Worm (Caenorhabditis elegans) whole organism, mixed stage, embryonic: Measurements from ENCODE around the gene vang-1.

Source experiments
- M03D4.4 ChIP-seq: sonication (generic microtip); optimal IDR thresholded peaks from 2 replicates; lab custom pipeline; 2017; ENCODE audit warnings: mild to moderate bottlenecking, missing genetic modification characterization, missing compliant biosample characterization
- bed-3 ChIP-seq: fragments of 200-800 bp; sonication (Bioruptor generic); optimal IDR thresholded peaks from 3 replicates; lab custom pipeline; 2018; ENCODE audit warnings: mild to moderate bottlenecking, missing genetic modification characterization, moderate library complexity, missing compliant biosample characterization
- blmp-1 ChIP-seq: fragments of 150-350 bp; optimal IDR thresholded peaks from 2 replicates; lab custom pipeline; 2014; ENCODE audit warnings: missing biosample characterization, missing genetic modification characterization
- ceh-39 ChIP-seq: fragments of 150-350 bp; optimal IDR thresholded peaks from 2 replicates; lab custom pipeline; 2014; ENCODE audit warnings: missing biosample characterization, missing genetic modification characterization
- ceh-43 ChIP-seq: fragments of 200-800 bp; sonication (Bioruptor generic); optimal IDR thresholded peaks from 2 replicates; lab custom pipeline; 2018; ENCODE audit warnings: mild to moderate bottlenecking, missing genetic modification characterization, moderate library complexity, missing compliant biosample characterization
- ceh-83 ChIP-seq: fragments of 200-800 bp; sonication (Bioruptor generic); optimal IDR thresholded peaks from 2 replicates; lab custom pipeline; 2018; ENCODE audit warnings: mild to moderate bottlenecking, missing genetic modification characterization, missing compliant biosample characterization
- ces-1 ChIP-seq: fragments of 150-350 bp; optimal IDR thresholded peaks from 2 replicates; lab custom pipeline; 2014; ENCODE audit warnings: missing biosample characterization, missing genetic modification reagents, missing genetic modification characterization
- cnd-1 ChIP-seq: fragments of 200-800 bp; sonication (Bioruptor generic); optimal IDR thresholded peaks from 2 replicates; lab custom pipeline; 2018; ENCODE audit warnings: mild to moderate bottlenecking, missing genetic modification characterization, missing compliant biosample characterization
- drap-1 ChIP-seq: fragments of 200-800 bp; sonication (Bioruptor generic); optimal IDR thresholded peaks from 3 replicates; lab custom pipeline; 2018; ENCODE audit warnings: mild to moderate bottlenecking, missing genetic modification characterization, missing compliant biosample characterization
- elt-1 ChIP-seq: sonication (generic microtip); optimal IDR thresholded peaks from 2 replicates; lab custom pipeline; 2017; ENCODE audit warnings: missing genetic modification characterization, mild to moderate bottlenecking, missing compliant biosample characterization, antibody characterized with exemption, moderate library complexity, borderline replicate concordance; ENCODE audit not compliant: insufficient read depth
- elt-3 ChIP-seq: fragments of 150-350 bp; optimal IDR thresholded peaks from 2 replicates; lab custom pipeline; 2014; ENCODE audit warnings: missing biosample characterization, missing genetic modification characterization
- flh-1 ChIP-seq: fragments of 200-800 bp; sonication (Bioruptor generic); optimal IDR thresholded peaks from 2 replicates; lab custom pipeline; 2018; ENCODE audit warnings: mild to moderate bottlenecking, missing genetic modification characterization, moderate library complexity, missing compliant biosample characterization
- ham-2 ChIP-seq: fragments of 200-800 bp; sonication (Bioruptor generic); optimal IDR thresholded peaks from 2 replicates; lab custom pipeline; 2018; ENCODE audit warnings: mild to moderate bottlenecking, missing genetic modification characterization, missing compliant biosample characterization
- hlh-1 ChIP-seq: fragments of 150-350 bp; optimal IDR thresholded peaks from 2 replicates; lab custom pipeline; 2014; ENCODE audit warnings: missing biosample characterization, missing genetic modification reagents, missing genetic modification characterization
- lin-13 ChIP-seq: fragments of 150-350 bp; optimal IDR thresholded peaks from 2 replicates; lab custom pipeline; 2014; ENCODE audit warnings: missing biosample characterization, missing genetic modification characterization
- lin-32 ChIP-seq: fragments of 200-800 bp; sonication (Bioruptor generic); optimal IDR thresholded peaks from 2 replicates; lab custom pipeline; 2018; ENCODE audit warnings: mild to moderate bottlenecking, missing genetic modification characterization, missing compliant biosample characterization
- lsy-2 ChIP-seq: fragments of 150-350 bp; optimal IDR thresholded peaks from 2 replicates; lab custom pipeline; 2014; ENCODE audit warnings: missing biosample characterization, missing genetic modification characterization
- mab-5 ChIP-seq: fragments of 150-350 bp; optimal IDR thresholded peaks from 2 replicates; lab custom pipeline; 2014; ENCODE audit warnings: missing biosample characterization, missing genetic modification characterization
- mep-1 ChIP-seq: fragments of 150-350 bp; optimal IDR thresholded peaks from 2 replicates; lab custom pipeline; 2017; ENCODE audit warnings: missing biosample characterization, missing genetic modification reagents, missing genetic modification characterization, inconsistent platforms
- mls-2 ChIP-seq: sonication (generic microtip); optimal IDR thresholded peaks from 2 replicates; lab custom pipeline; 2016; ENCODE audit warnings: mild to moderate bottlenecking, missing genetic modification characterization, moderate library complexity, missing compliant biosample characterization
- nhr-2 ChIP-seq: fragments of 150-350 bp; optimal IDR thresholded peaks from 2 replicates; lab custom pipeline; 2014; ENCODE audit warnings: missing biosample characterization, missing genetic modification characterization
- nhr-28 ChIP-seq: fragments of 150-350 bp; optimal IDR thresholded peaks from 2 replicates; lab custom pipeline; 2014; ENCODE audit warnings: missing biosample characterization, missing genetic modification characterization
- nhr-76 ChIP-seq: sonication (generic microtip); optimal IDR thresholded peaks from 2 replicates; lab custom pipeline; 2017; ENCODE audit warnings: missing biosample characterization, missing genetic modification characterization
- pha-4 ChIP-seq: fragments of 150-350 bp; optimal IDR thresholded peaks from 2 replicates; lab custom pipeline; 2018; ENCODE audit warnings: missing biosample characterization, missing genetic modification reagents, missing genetic modification characterization
- sptf-1 ChIP-seq: sonication (generic microtip); optimal IDR thresholded peaks from 2 replicates; lab custom pipeline; 2017; ENCODE audit warnings: mild to moderate bottlenecking, missing genetic modification characterization, moderate library complexity, missing compliant biosample characterization
- tbx-8 ChIP-seq: fragments of 200-800 bp; sonication (Bioruptor generic); optimal IDR thresholded peaks from 2 replicates; lab custom pipeline; 2018; ENCODE audit warnings: mild to moderate bottlenecking, missing genetic modification characterization, moderate library complexity, missing compliant biosample characterization
- unc-120 ChIP-seq: sonication (generic microtip); optimal IDR thresholded peaks from 2 replicates; lab custom pipeline; 2017; ENCODE audit warnings: missing genetic modification characterization, missing compliant biosample characterization; ENCODE audit not compliant: poor library complexity, severe bottlenecking
- unc-39 ChIP-seq: fragments of 150-350 bp; optimal IDR thresholded peaks from 2 replicates; lab custom pipeline; 2014; ENCODE audit warnings: missing biosample characterization, missing genetic modification characterization
- unc-62 ChIP-seq: fragments of 150-350 bp; optimal IDR thresholded peaks from 2 replicates; lab custom pipeline; 2014; ENCODE audit warnings: missing biosample characterization, missing genetic modification reagents, missing genetic modification characterization
- zip-8 ChIP-seq: fragments of 150-350 bp; optimal IDR thresholded peaks from 2 replicates; lab custom pipeline; 2014; ENCODE audit warnings: missing biosample characterization, missing genetic modification characterization
- ztf-11 ChIP-seq: fragments of 150-350 bp; optimal IDR thresholded peaks from 2 replicates; lab custom pipeline; 2014; ENCODE audit warnings: missing biosample characterization, missing genetic modification characterization

Gene vang-1

DNA sequence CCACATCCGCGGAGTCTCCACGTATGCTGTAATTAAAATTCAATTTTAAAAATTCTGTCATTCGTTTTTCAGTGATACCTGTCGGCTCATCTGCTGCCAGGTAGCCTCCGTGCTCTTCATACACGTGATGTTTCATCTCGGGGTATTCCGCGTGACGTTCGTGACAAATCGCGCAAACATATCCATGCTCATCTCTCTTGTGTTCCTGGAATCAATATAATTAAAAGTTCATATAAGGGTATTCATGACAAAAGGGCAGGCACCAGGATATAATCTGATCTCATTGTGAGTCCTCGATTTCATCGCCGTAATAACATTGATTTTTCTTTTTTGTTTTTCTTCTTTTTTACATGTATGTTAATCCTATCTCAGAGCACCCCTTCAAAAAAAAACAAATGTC is 31.7 kb upstream of the vang-1 start:
- TF ChIP-seq ceh-39 (no peak), lin-13 (tag; lab: Kevin White, UChicago) (no peak), mls-2 (tag; lab: Kevin White, UChicago) (no peak), nhr-28 (tag; lab: Kevin White, UChicago) (no peak), mep-1 (no peak), elt-3 (no peak), mab-5 (tag; lab: Kevin White, UChicago) (no peak), nhr-76 (tag; lab: Kevin White, UChicago) (no peak), unc-39 (tag; lab: Kevin White, UChicago) (no peak), bed-3 (GFP tag; lab: Kevin White, UChicago) (no peak), ceh-43 (GFP tag; lab: Kevin White, UChicago) (no peak), M03D4.4 (tag; lab: Kevin White, UChicago) (no peak), pha-4 (tag; lab: Kevin White, UChicago) (no peak)

ce11 chrX:2857070-2857825 is 28.4 kb upstream of the vang-1 start, which contains the start of gene tra-4:
TSS of gene tra-4 (minus strand) at chrX:2857603.
- TF ChIP-seq ham-2 (GFP tag; lab: Kevin White, UChicago): no peak
- TF ChIP-seq ceh-39: peak; percentile 78

ce11 chrX:2858380-2858779 is 27.3 kb upstream of the vang-1 start:
- TF ChIP-seq zip-8 (tag; lab: Kevin White, UChicago): no peak
- TF ChIP-seq nhr-2 (tag; lab: Kevin White, UChicago): no peak
- TF ChIP-seq mls-2 (tag; lab: Kevin White, UChicago): no peak
- no peak for TF ChIP-seq ham-2 (GFP tag; lab: Kevin White, UChicago)
- TF ChIP-seq elt-1: no peak
- TF ChIP-seq nhr-76 (tag; lab: Kevin White, UChicago): no peak
- TF ChIP-seq ces-1 (GFP tag; lab: Kevin White, UChicago): no peak
- no peak for TF ChIP-seq drap-1
- TF ChIP-seq tbx-8 (GFP tag; lab: Kevin White, UChicago): no peak
- no peak for TF ChIP-seq sptf-1
- TF ChIP-seq unc-62: no peak
- TF ChIP-seq lsy-2: no peak
- no peak for TF ChIP-seq pha-4 (tag; lab: Kevin White, UChicago)
- no peak for TF ChIP-seq ceh-39
- no peak for TF ChIP-seq blmp-1
- no peak for TF ChIP-seq M03D4.4 (tag; lab: Kevin White, UChicago)
- TF ChIP-seq mab-5 (tag; lab: Kevin White, UChicago): no peak
- no peak for TF ChIP-seq cnd-1 (tag; lab: Kevin White, UChicago)

ce11 chrX:2862372-2862771 is 23.3 kb upstream of the vang-1 start, which contains the start of gene comt-1:
TSS of gene comt-1 (minus strand) at chrX:2862472.
- TF ChIP-seq ceh-83 (GFP tag; lab: Kevin White, UChicago): no peak
- TF ChIP-seq mab-5 (tag; lab: Kevin White, UChicago): no peak
- no peak for TF ChIP-seq hlh-1
- TF ChIP-seq blmp-1: no peak
- no peak for TF ChIP-seq sptf-1
- no peak for TF ChIP-seq tbx-8 (GFP tag; lab: Kevin White, UChicago)
- TF ChIP-seq bed-3 (GFP tag; lab: Kevin White, UChicago): no peak
- no peak for TF ChIP-seq M03D4.4 (tag; lab: Kevin White, UChicago)
- no peak for TF ChIP-seq ces-1 (GFP tag; lab: Kevin White, UChicago)
- no peak for TF ChIP-seq elt-1
- no peak for TF ChIP-seq elt-3
- TF ChIP-seq ztf-11 (tag; lab: Kevin White, UChicago): no peak
- TF ChIP-seq pha-4 (tag; lab: Kevin White, UChicago): no peak
- TF ChIP-seq lsy-2: no peak
- no peak for TF ChIP-seq flh-1 (GFP tag; lab: Kevin White, UChicago)
- TF ChIP-seq drap-1: no peak
- TF ChIP-seq lin-32: no peak
- no peak for TF ChIP-seq zip-8 (tag; lab: Kevin White, UChicago)
- no peak for TF ChIP-seq unc-62
- TF ChIP-seq unc-39 (tag; lab: Kevin White, UChicago): no peak

DNA sequence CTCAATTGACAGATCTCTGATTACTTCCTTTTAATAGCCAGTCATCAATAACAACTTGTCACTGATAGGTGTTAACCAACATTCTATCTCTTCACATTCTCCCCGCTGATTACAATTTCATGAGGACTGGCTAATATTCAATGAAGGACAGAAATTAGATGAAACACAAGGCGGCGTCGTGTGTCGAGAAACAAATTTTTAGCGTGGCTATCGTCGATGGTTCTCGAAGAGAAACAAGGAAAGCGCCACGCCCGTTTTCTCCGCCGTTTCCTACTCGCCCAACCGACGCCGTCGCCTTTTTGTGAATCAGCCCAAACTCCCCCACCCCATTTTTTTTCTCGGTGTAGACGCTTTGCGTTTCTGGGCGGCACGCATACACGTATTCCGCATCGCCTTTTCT is 21.7 kb upstream of the vang-1 start, which contains the start of gene F53B3.6:
Gene F53B3.6, plus strand, starts transcription at position 284 of the 400 bp plus-strand sequence.
- TF ChIP-seq nhr-28 (tag; lab: Kevin White, UChicago) (no peak), cnd-1 (tag; lab: Kevin White, UChicago) (no peak), unc-120 (no peak), ces-1 (GFP tag; lab: Kevin White, UChicago) (no peak), hlh-1 (no peak), ham-2 (GFP tag; lab: Kevin White, UChicago) (no peak), ceh-43 (GFP tag; lab: Kevin White, UChicago) (no peak), bed-3 (GFP tag; lab: Kevin White, UChicago) (no peak), M03D4.4 (tag; lab: Kevin White, UChicago) (no peak), nhr-2 (tag; lab: Kevin White, UChicago) (no peak), elt-1 (no peak), nhr-76 (tag; lab: Kevin White, UChicago) (no peak)
